Fruit fly (Drosophila melanogaster) whole organism, pupa: ENCODE measurements around the gene ND-B18.

Experiments used
- CG10348 ChIP-seq: fragments of 200-800 bp; sonication (Bioruptor generic); IDR thresholded peaks from 2 replicates; pipeline ENCODE4 v1.3.6; 2022; ENCODE audit warnings: missing biosample characterization, missing genetic modification characterization
- CG12605 ChIP-seq: fragments of 200-800 bp; sonication (Bioruptor generic); IDR thresholded peaks from 2 replicates; pipeline ENCODE4 v1.3.6; 2022; ENCODE audit warnings: missing biosample characterization, missing genetic modification characterization
- CG13204 ChIP-seq: fragments of 200-800 bp; sonication (Bioruptor generic); optimal IDR thresholded peaks from 2 replicates; lab custom pipeline; 2018; ENCODE audit warnings: missing biosample characterization, mild to moderate bottlenecking, missing genetic modification characterization, moderate library complexity
- CG14655 ChIP-seq: fragments of 200-800 bp; sonication (Bioruptor generic); optimal IDR thresholded peaks from 3 replicates; lab custom pipeline; 2017; ENCODE audit warnings: mild to moderate bottlenecking, missing biosample characterization, missing genetic modification reagents, missing genetic modification characterization
- CG15710 ChIP-seq: fragments of 200-800 bp; sonication (Bioruptor generic); optimal IDR thresholded peaks from 2 replicates; lab custom pipeline; 2018; ENCODE audit warnings: missing biosample characterization, mild to moderate bottlenecking, missing genetic modification characterization, moderate library complexity
- CG17806 ChIP-seq: fragments of 200-800 bp; sonication (Bioruptor generic); optimal IDR thresholded peaks from 2 replicates; lab custom pipeline; 2018; ENCODE audit warnings: missing biosample characterization, mild to moderate bottlenecking, missing genetic modification characterization, moderate library complexity
- CG32121 ChIP-seq: fragments of 200-800 bp; sonication (Bioruptor generic); IDR thresholded peaks from 2 replicates; pipeline ENCODE4 v1.3.6; 2022; ENCODE audit warnings: missing biosample characterization, missing genetic modification characterization
- CG34367 ChIP-seq: fragments of 200-800 bp; sonication (Bioruptor generic); optimal IDR thresholded peaks from 2 replicates; lab custom pipeline; 2018; ENCODE audit warnings: missing biosample characterization, mild to moderate bottlenecking, missing genetic modification characterization
- CG8159 ChIP-seq: fragments of 200-800 bp; sonication (Bioruptor generic); optimal IDR thresholded peaks from 3 replicates; lab custom pipeline; 2018; ENCODE audit warnings: missing biosample characterization, mild to moderate bottlenecking, missing genetic modification characterization, moderate library complexity
- CG8301 ChIP-seq: fragments of 200-800 bp; sonication (Bioruptor generic); optimal IDR thresholded peaks from 2 replicates; lab custom pipeline; 2018; ENCODE audit warnings: missing biosample characterization, mild to moderate bottlenecking, missing genetic modification characterization
- CG9948 ChIP-seq: fragments of 200-800 bp; sonication (Bioruptor generic); optimal IDR thresholded peaks from 2 replicates; lab custom pipeline; 2018; ENCODE audit warnings: missing biosample characterization, mild to moderate bottlenecking, missing genetic modification characterization, moderate library complexity
- D1 ChIP-seq: fragments of 200-800 bp; sonication (Bioruptor generic); optimal IDR thresholded peaks from 2 replicates; lab custom pipeline; 2018; ENCODE audit warnings: missing biosample characterization, mild to moderate bottlenecking, missing genetic modification characterization, moderate library complexity
- EcR ChIP-seq: fragments of 200-800 bp; sonication (Bioruptor generic); optimal IDR thresholded peaks from 3 replicates; lab custom pipeline; 2019; ENCODE audit warnings: missing biosample characterization, missing genetic modification characterization, mild to moderate bottlenecking, moderate library complexity, missing genetic modification reagents
- Ets98B ChIP-seq: fragments of 200-800 bp; sonication (Bioruptor generic); IDR thresholded peaks from 2 replicates; pipeline ENCODE4 v1.3.6; 2022; ENCODE audit warnings: missing biosample characterization, missing genetic modification characterization
- Pif1A ChIP-seq: fragments of 200-800 bp; sonication (Bioruptor generic); optimal IDR thresholded peaks from 3 replicates; lab custom pipeline; 2016; ENCODE audit warnings: missing biosample characterization, missing genetic modification characterization
- Pif1B ChIP-seq: fragments of 200-800 bp; sonication (Bioruptor generic); optimal IDR thresholded peaks from 3 replicates; lab custom pipeline; 2016; ENCODE audit warnings: missing biosample characterization, missing genetic modification characterization
- Snoo ChIP-seq: fragments of 200-800 bp; sonication (Bioruptor generic); optimal IDR thresholded peaks from 3 replicates; lab custom pipeline; 2017; ENCODE audit warnings: missing biosample characterization, mild to moderate bottlenecking, missing genetic modification characterization, inconsistent platforms
- fd96Ca ChIP-seq: fragments of 200-800 bp; sonication (Bioruptor generic); IDR thresholded peaks from 3 replicates; pipeline ENCODE4 v1.3.6; 2022; ENCODE audit warnings: missing biosample characterization, missing genetic modification characterization
- gl ChIP-seq: fragments of 200-800 bp; sonication (Bioruptor generic); optimal IDR thresholded peaks from 2 replicates; lab custom pipeline; 2018; ENCODE audit warnings: missing biosample characterization, mild to moderate bottlenecking, missing genetic modification characterization
- rn ChIP-seq: fragments of 200-800 bp; sonication (Bioruptor generic); IDR thresholded peaks from 2 replicates; pipeline ENCODE4 v1.3.6; 2022; ENCODE audit warnings: missing biosample characterization, missing genetic modification characterization

The ND-B18 gene

DNA sequence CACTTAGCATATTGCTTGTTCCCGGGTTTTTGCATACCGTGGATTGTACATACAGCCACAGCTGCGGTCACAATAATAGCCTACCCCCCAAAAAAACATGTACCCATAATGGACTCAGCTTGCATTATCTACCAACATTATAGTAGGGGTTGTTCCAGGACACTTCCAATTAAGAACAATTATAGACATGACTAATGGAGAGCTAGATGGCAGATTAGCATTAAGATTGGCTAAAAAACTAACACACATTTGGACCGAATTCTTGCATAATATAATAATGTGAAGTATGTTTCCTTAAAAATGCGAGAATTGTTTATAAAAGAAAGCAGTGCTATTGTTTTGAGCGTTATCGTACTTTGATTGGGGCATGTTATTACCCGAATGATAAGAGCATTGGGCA lies 26.8 kb downstream of the ND-B18 start:
- TF ChIP-seq CG14655 (GFP tag; lab: Kevin White, UChicago) (no peak), CG8159 (tag; lab: Kevin White, UChicago) (peak; percentile 44), gl (tag; lab: Kevin White, UChicago) (no peak)

DNA sequence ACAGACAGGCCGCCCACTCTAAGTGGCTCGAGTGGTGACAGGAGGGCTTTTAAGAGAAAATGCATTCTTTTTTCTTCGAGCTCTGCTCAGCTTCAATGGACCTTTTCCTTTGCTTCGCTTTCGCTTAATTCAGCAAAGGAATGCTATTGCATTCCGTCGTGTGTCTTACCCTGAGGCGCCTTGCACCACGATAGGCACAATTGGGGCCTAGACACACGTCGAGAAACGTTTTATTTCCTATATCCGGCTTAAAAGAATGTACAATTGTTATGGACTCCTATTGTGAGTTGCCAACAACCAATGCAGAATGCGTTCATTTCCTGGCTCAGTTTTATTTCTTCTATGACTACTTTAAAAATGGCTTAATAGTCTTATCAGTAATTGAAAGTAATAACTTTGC lies 27.6 kb downstream of the ND-B18 start:
- TF ChIP-seq EcR (GFP tag; lab: Kevin White, UChicago), result no peak
- TF ChIP-seq CG34367 (tag; lab: Kevin White, UChicago), result no peak
- TF ChIP-seq Snoo (tag; lab: Kevin White, UChicago), result no peak
- TF ChIP-seq CG8301 (tag; lab: Kevin White, UChicago), result no peak
- no peak for TF ChIP-seq CG12605 (GFP tag; lab: Robert Waterston, UW)
- no peak for TF ChIP-seq CG15710 (tag; lab: Kevin White, UChicago)
- no peak for TF ChIP-seq fd96Ca (GFP tag; lab: Robert Waterston, UW)
- TF ChIP-seq gl (tag; lab: Kevin White, UChicago), result no peak
- TF ChIP-seq Pif1B (GFP tag; lab: Kevin White, UChicago), result no peak
- TF ChIP-seq CG9948 (tag; lab: Kevin White, UChicago), result no peak
- no peak for TF ChIP-seq CG13204
- TF ChIP-seq CG10348 (GFP tag; lab: Robert Waterston, UW), result no peak
- TF ChIP-seq CG8159 (tag; lab: Kevin White, UChicago), result no peak
- TF ChIP-seq Ets98B (GFP tag; lab: Robert Waterston, UW), result no peak
- no peak for TF ChIP-seq Pif1A
- no peak for TF ChIP-seq CG32121
- no peak for TF ChIP-seq rn (GFP tag; lab: Robert Waterston, UW)

DNA sequence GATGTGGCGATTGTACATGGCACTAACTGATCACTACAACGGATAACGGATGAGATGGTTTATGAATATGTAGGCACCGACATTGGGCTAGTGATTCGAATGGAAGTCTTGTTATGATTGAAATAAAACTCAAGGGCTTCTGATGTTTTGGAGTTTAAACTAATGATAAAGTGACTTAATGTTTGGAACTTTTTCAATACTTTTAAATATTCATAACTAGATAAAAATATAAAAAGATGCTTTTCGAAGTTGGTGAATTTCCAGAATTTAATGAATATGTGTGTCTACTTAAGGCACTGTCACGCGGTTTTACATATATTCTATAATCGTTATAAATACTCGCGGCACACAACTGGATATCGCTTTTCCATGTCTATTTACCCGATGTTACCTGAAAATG lies 32.4 kb downstream of the ND-B18 start, which contains the start of gene CG9072:
Gene CG9072, minus strand, starts transcription at position 101 of the 400 bp plus-strand sequence.
- TF ChIP-seq EcR (GFP tag; lab: Kevin White, UChicago), result no peak
- no peak for TF ChIP-seq D1
- no peak for TF ChIP-seq CG8301 (tag; lab: Kevin White, UChicago)
- TF ChIP-seq Ets98B (GFP tag; lab: Robert Waterston, UW), result no peak
- TF ChIP-seq rn (GFP tag; lab: Robert Waterston, UW), result no peak
- no peak for TF ChIP-seq Pif1A
- no peak for TF ChIP-seq fd96Ca (GFP tag; lab: Robert Waterston, UW)
- TF ChIP-seq Snoo (tag; lab: Kevin White, UChicago), result no peak
- no peak for TF ChIP-seq CG14655 (GFP tag; lab: Kevin White, UChicago)

DNA sequence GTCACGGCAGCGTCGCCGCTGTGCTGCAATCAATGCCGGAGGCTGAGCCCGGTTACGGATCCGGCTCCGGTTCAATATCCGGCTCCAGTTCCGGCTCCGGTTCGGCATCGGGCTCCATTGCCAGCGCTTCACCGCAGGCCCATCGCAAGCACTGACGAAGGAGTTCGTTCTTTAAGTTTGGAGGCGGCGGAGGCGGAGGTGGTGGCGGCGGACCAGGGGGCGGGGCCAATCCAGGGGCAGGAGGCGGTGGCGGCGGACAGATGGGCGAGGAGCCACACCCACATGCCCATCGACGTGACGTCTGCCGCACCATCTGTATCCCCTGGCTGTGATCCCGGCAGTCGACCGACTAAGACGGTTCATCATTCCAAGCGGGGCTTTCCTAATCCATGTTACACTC lies 48.4 kb downstream of the ND-B18 start:
- TF ChIP-seq CG17806 (tag; lab: Kevin White, UChicago) (no peak), CG32121 (no peak), CG34367 (tag; lab: Kevin White, UChicago) (no peak), Snoo (tag; lab: Kevin White, UChicago) (no peak), CG15710 (tag; lab: Kevin White, UChicago) (no peak), CG13204 (no peak), CG8159 (tag; lab: Kevin White, UChicago) (no peak), CG9948 (tag; lab: Kevin White, UChicago) (no peak), CG14655 (GFP tag; lab: Kevin White, UChicago) (no peak), rn (GFP tag; lab: Robert Waterston, UW) (no peak), Pif1B (GFP tag; lab: Kevin White, UChicago) (no peak)
